Worm (Caenorhabditis elegans): ENCODE measurements around the gene shk-1.
A peak's percentile ranks its signal among the peaks of the same experiment; 100 is the strongest.

The shk-1 gene

DNA sequence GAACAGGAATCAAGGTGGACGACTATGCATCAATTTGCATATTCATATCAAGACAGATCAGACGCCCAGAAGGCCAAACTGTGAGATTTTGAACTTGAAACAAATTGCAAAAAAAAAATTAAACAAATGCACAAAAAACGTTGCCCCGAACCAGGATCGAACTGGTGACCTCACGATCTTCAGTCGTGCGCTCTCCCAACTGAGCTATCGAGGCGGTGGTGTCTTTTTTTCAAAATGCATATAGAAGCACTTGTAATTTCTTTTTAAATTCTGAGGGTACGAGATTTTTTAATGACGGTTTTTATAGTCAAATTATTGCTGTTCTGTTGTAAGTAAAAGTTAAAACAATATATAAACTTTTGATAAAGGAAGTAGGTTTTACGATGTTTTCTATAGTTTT is 44.9 kb upstream of the shk-1 start (continued):
- peak; percentile 23 for TF ChIP-seq lsl-1 (GFP tag; optimal IDR thresholded peaks at IDR 0.05)
- no peak for TF ChIP-seq lag-1 (GFP tag; IDR thresholded peaks at IDR 0.05)
- peak; percentile 41; the same call in 1 of the 2 replicates for TF ChIP-seq hmg-1.2 (GFP tag; IDR thresholded peaks at IDR 0.05)
- TF ChIP-seq die-1 (tag; optimal IDR thresholded peaks at IDR 0.05) = peak; percentile 58
- no peak for TF ChIP-seq hrde-1 (tag; optimal IDR thresholded peaks at IDR 0.05; ENCODE audit: borderline replicate concordance)
- TF ChIP-seq ZK185.1 (tag; optimal IDR thresholded peaks at IDR 0.05; ENCODE audit: poor library complexity, severe bottlenecking) = no peak
- no peak for TF ChIP-seq cebp-2 (GFP tag; IDR thresholded peaks at IDR 0.05)
- TF ChIP-seq lin-54 (GFP tag; optimal IDR thresholded peaks at IDR 0.05) = peak; percentile 11
- peak; percentile 95 for TF ChIP-seq tbp1 (GFP tag; optimal IDR thresholded peaks at IDR 0.05)
- no peak for TF ChIP-seq hsf-1 (GFP tag; IDR thresholded peaks at IDR 0.05)
- peak; percentile 20; the same call in 1 of the 2 replicates for TF ChIP-seq Y53F4B.3 (GFP tag; IDR thresholded peaks at IDR 0.05)
- no peak for TF ChIP-seq ceh-58 (GFP tag; IDR thresholded peaks at IDR 0.05)
- TF ChIP-seq him-1 (tag; optimal IDR thresholded peaks at IDR 0.05) = peak; percentile 32
- TF ChIP-seq ztf-18 (tag; optimal IDR thresholded peaks at IDR 0.05) = peak; percentile 46
- TF ChIP-seq nhr-80 (tag; optimal IDR thresholded peaks at IDR 0.05) = peak; percentile 4
- TF ChIP-seq ekl-4 (GFP tag; IDR thresholded peaks at IDR 0.05) = 0 out of 2 replicates have a peak, but pooled peaks have one; percentile 11
- no peak for TF ChIP-seq snpc-1.1 (tag; optimal IDR thresholded peaks at IDR 0.05; ENCODE audit: insufficient read depth)
- TF ChIP-seq egl-18 (GFP tag; IDR thresholded peaks at IDR 0.05) = no peak
- TF ChIP-seq nhr-179 (tag; optimal IDR thresholded peaks at IDR 0.05) = no peak
- peak; percentile 55 for TF ChIP-seq snpc-3.4 (tag; optimal IDR thresholded peaks at IDR 0.05)
- no peak for TF ChIP-seq unc-62 (GFP tag; optimal IDR thresholded peaks at IDR 0.05)
- TF ChIP-seq attf-5 (GFP tag; optimal IDR thresholded peaks at IDR 0.05) = peak; percentile 33
- TF ChIP-seq C17E4.6 (GFP tag; IDR thresholded peaks at IDR 0.05) = no peak
- TF ChIP-seq F49E8.2 (tag; optimal IDR thresholded peaks at IDR 0.05; ENCODE audit: insufficient read depth) = no peak
- no peak for TF ChIP-seq bed-1 (GFP tag; IDR thresholded peaks at IDR 0.05)
- peak; percentile 73 for TF ChIP-seq rpc-1 (optimal IDR thresholded peaks at IDR 0.05)
- TF ChIP-seq rpc-1 (tag; optimal IDR thresholded peaks at IDR 0.05) = peak; percentile 94
- TF ChIP-seq lsy-27 (tag; optimal IDR thresholded peaks at IDR 0.05; ENCODE audit: borderline replicate concordance, insufficient read depth) = peak; percentile 44
- TF ChIP-seq ztf-25 (GFP tag; IDR thresholded peaks at IDR 0.05) = peak; percentile 71; the same call in 1 of the 2 replicates
- peak; percentile 35 for TF ChIP-seq nhr-90 (tag; optimal IDR thresholded peaks at IDR 0.05)
- TF ChIP-seq dpl-1 (GFP tag; optimal IDR thresholded peaks at IDR 0.05) = peak; percentile 13
- TF ChIP-seq B0035.1 (tag; optimal IDR thresholded peaks at IDR 0.05) = no peak
- TF ChIP-seq ceh-40 (GFP tag; IDR thresholded peaks at IDR 0.05) = no peak
- TF ChIP-seq lin-26 (GFP tag; IDR thresholded peaks at IDR 0.05) = peak; percentile 74
- TF ChIP-seq tlf-1 (GFP tag; optimal IDR thresholded peaks at IDR 0.05) = no peak
- TF ChIP-seq F52B5.7 (tag; optimal IDR thresholded peaks at IDR 0.05) = no peak
- no peak for TF ChIP-seq nfyb-1 (GFP tag; IDR thresholded peaks at IDR 0.05)
- no peak for TF ChIP-seq hlh-26 (GFP tag; conservative IDR thresholded peaks at IDR 0.05)
- TF ChIP-seq aptf-3 (GFP tag; IDR thresholded peaks at IDR 0.05) = no peak
- TF ChIP-seq tbx-9 (tag; optimal IDR thresholded peaks at IDR 0.05; ENCODE audit: borderline replicate concordance) = no peak
- TF ChIP-seq madf-6 (GFP tag; IDR thresholded peaks at IDR 0.05) = peak; percentile 35; the same call in 1 of the 2 replicates
- no peak for TF ChIP-seq mxl-1 (tag; optimal IDR thresholded peaks at IDR 0.05)
- TF ChIP-seq madf-10 (tag; optimal IDR thresholded peaks at IDR 0.05) = no peak
- TF ChIP-seq F23B12.7 (tag; optimal IDR thresholded peaks at IDR 0.05; ENCODE audit: insufficient read depth) = peak; percentile 71
- no peak for TF ChIP-seq somi-1 (GFP tag; optimal IDR thresholded peaks at IDR 0.05)
- no peak for TF ChIP-seq mcd-1 (GFP tag; IDR thresholded peaks at IDR 0.05)
- peak; percentile 20; the same call in 1 of the 2 replicates for TF ChIP-seq F33H1.4 (GFP tag; IDR thresholded peaks at IDR 0.05)
- TF ChIP-seq lin-40 (tag; optimal IDR thresholded peaks at IDR 0.05) = no peak
- no peak for TF ChIP-seq hlh-12 (tag; optimal IDR thresholded peaks at IDR 0.05)
